Worm (Caenorhabditis elegans) whole organism, L1 larva: ENCODE data around the gene lgc-25.
A peak's percentile ranks its signal among the peaks of the same experiment; 100 is the strongest.

Source experiments
- C16A3.4 ChIP-seq: fragments of 150-350 bp; optimal IDR thresholded peaks from 2 replicates; lab custom pipeline; 2014; ENCODE audit warnings: missing biosample characterization, missing genetic modification characterization
- alr-1 ChIP-seq: fragments of 200-800 bp; sonication (Bioruptor generic); optimal IDR thresholded peaks from 2 replicates; lab custom pipeline; 2018; ENCODE audit warnings: borderline replicate concordance, mild to moderate bottlenecking, missing genetic modification characterization, missing compliant biosample characterization
- ama-1 ChIP-seq: fragments of 150-350 bp; optimal IDR thresholded peaks from 2 replicates; lab custom pipeline; 2014
- ceh-63 ChIP-seq: fragments of 200-800 bp; sonication (Bioruptor generic); optimal IDR thresholded peaks from 2 replicates; lab custom pipeline; 2018; ENCODE audit warnings: mild to moderate bottlenecking, missing genetic modification characterization, missing compliant biosample characterization
- ceh-8 ChIP-seq: fragments of 200-800 bp; sonication (Bioruptor generic); optimal IDR thresholded peaks from 2 replicates; lab custom pipeline; 2018; ENCODE audit warnings: mild to moderate bottlenecking, missing genetic modification characterization, moderate library complexity, missing compliant biosample characterization
- ces-1 ChIP-seq: fragments of 150-350 bp; optimal IDR thresholded peaks from 2 replicates; lab custom pipeline; 2014; ENCODE audit warnings: missing biosample characterization, missing genetic modification reagents, missing genetic modification characterization
- dsc-1 ChIP-seq: sonication (generic microtip); optimal IDR thresholded peaks from 2 replicates; lab custom pipeline; 2016; ENCODE audit warnings: mild to moderate bottlenecking, missing genetic modification characterization, missing compliant biosample characterization
- efl-1 ChIP-seq, 4 experiments: fragments of 150-350 bp; optimal IDR thresholded peaks in 3 of 4; peaks in 1 of 4; 1 replicate in 1 of 4; 2 replicates in 3 of 4; lab custom pipeline; 2014; ENCODE audit warnings: missing biosample characterization in 2 of 4, missing genetic modification characterization in 2 of 4, missing genetic modification reagents in 2 of 4
- efl-3 ChIP-seq: fragments of 200-800 bp; sonication (Bioruptor generic); optimal IDR thresholded peaks from 2 replicates; lab custom pipeline; 2018; ENCODE audit warnings: mild to moderate bottlenecking, missing genetic modification characterization, missing compliant biosample characterization
- egl-27 ChIP-seq, 2 experiments: fragments of 150-350 bp in 1 of 2; sonication (generic microtip); optimal IDR thresholded peaks; 3 replicates each; lab custom pipeline; 2017 to 2018; ENCODE audit warnings: missing biosample characterization in 2 of 2, missing genetic modification characterization in 2 of 2, missing genetic modification reagents in 2 of 2
- elt-2 ChIP-seq: sonication (generic microtip); optimal IDR thresholded peaks from 2 replicates; lab custom pipeline; 2016; ENCODE audit warnings: missing genetic modification characterization, mild to moderate bottlenecking, inconsistent platforms, missing compliant biosample characterization, missing genetic modification reagents
- elt-3 ChIP-seq, 6 experiments: fragments of 150-350 bp in 1 of 6; sonication (generic microtip); optimal IDR thresholded peaks; 2 replicates each; lab custom pipeline; 2017 to 2018; ENCODE audit warnings: missing biosample characterization in 6 of 6, missing genetic modification characterization in 6 of 6, inconsistent platforms in 1 of 6
- ets-5 ChIP-seq: fragments of 200-800 bp; sonication (Bioruptor generic); IDR thresholded peaks from 2 replicates; pipeline ENCODE4 v1.3.6; 2022; ENCODE audit warnings: missing genetic modification characterization, missing compliant biosample characterization
- fkh-10 ChIP-seq: sonication (generic microtip); optimal IDR thresholded peaks from 2 replicates; lab custom pipeline; 2017; ENCODE audit warnings: missing biosample characterization, missing genetic modification reagents, missing genetic modification characterization
- fkh-4 ChIP-seq: sonication (generic microtip); optimal IDR thresholded peaks from 2 replicates; lab custom pipeline; 2016; ENCODE audit warnings: missing compliant biosample characterization, missing genetic modification characterization, borderline replicate concordance
- hlh-17 ChIP-seq: fragments of 200-800 bp; sonication (Bioruptor generic); optimal IDR thresholded peaks from 2 replicates; lab custom pipeline; 2018; ENCODE audit warnings: missing genetic modification characterization, mild to moderate bottlenecking, missing compliant biosample characterization, moderate library complexity, borderline replicate concordance
- lin-14 ChIP-seq: fragments of 200-800 bp; sonication (Bioruptor generic); optimal IDR thresholded peaks from 2 replicates; lab custom pipeline; 2018; ENCODE audit warnings: mild to moderate bottlenecking, missing genetic modification characterization, moderate library complexity, missing compliant biosample characterization
- lin-35 ChIP-seq, 2 experiments: fragments of 150-350 bp; optimal IDR thresholded peaks; 2 replicates each; lab custom pipeline; 2014; ENCODE audit warnings: missing biosample characterization in 2 of 2, missing genetic modification characterization in 2 of 2, missing genetic modification reagents in 2 of 2
- mab-9 ChIP-seq: fragments of 200-800 bp; sonication (Bioruptor generic); IDR thresholded peaks from 2 replicates; pipeline ENCODE4 v1.3.6; 2022; ENCODE audit warnings: missing genetic modification reagents, missing genetic modification characterization, missing compliant biosample characterization
- mdl-1 ChIP-seq, 2 experiments: fragments of 150-350 bp; optimal IDR thresholded peaks; 2 replicates each; lab custom pipeline; 2014 to 2017; ENCODE audit warnings: missing biosample characterization in 2 of 2, missing genetic modification characterization in 2 of 2, inconsistent platforms in 1 of 2
- nhr-11 ChIP-seq: fragments of 150-350 bp; optimal IDR thresholded peaks from 2 replicates; lab custom pipeline; 2014; ENCODE audit warnings: missing biosample characterization, missing genetic modification characterization
- nhr-19 ChIP-seq: fragments of 200-800 bp; sonication (Bioruptor generic); conservative IDR thresholded peaks from 2 replicates; pipeline ENCODE4 v1.3.6; 2022; ENCODE audit warnings: missing genetic modification characterization, missing compliant biosample characterization
- nhr-20 ChIP-seq: sonication (generic microtip); optimal IDR thresholded peaks from 2 replicates; lab custom pipeline; 2016; ENCODE audit warnings: mild to moderate bottlenecking, missing genetic modification characterization, missing compliant biosample characterization
- nhr-237 ChIP-seq: fragments of 150-350 bp; optimal IDR thresholded peaks from 2 replicates; lab custom pipeline; 2014; ENCODE audit warnings: missing biosample characterization, missing genetic modification characterization
- nhr-47 ChIP-seq: sonication (generic microtip); optimal IDR thresholded peaks from 2 replicates; lab custom pipeline; 2016; ENCODE audit warnings: mild to moderate bottlenecking, missing genetic modification characterization, moderate library complexity, missing compliant biosample characterization
- nhr-90 ChIP-seq: sonication (generic microtip); optimal IDR thresholded peaks from 2 replicates; lab custom pipeline; 2016; ENCODE audit warnings: mild to moderate bottlenecking, missing genetic modification characterization, missing compliant biosample characterization; ENCODE audit not compliant: poor library complexity
- pqm-1 ChIP-seq: sonication (generic microtip); optimal IDR thresholded peaks from 3 replicates; lab custom pipeline; 2017; ENCODE audit warnings: missing biosample characterization, missing genetic modification characterization
- rnt-1 ChIP-seq: sonication (generic microtip); optimal IDR thresholded peaks from 2 replicates; lab custom pipeline; 2016; ENCODE audit warnings: mild to moderate bottlenecking, missing genetic modification characterization, moderate library complexity, missing compliant biosample characterization
- skn-1 ChIP-seq: fragments of 150-350 bp; optimal IDR thresholded peaks from 2 replicates; lab custom pipeline; 2014; ENCODE audit warnings: missing biosample characterization, missing genetic modification characterization
- snu-23 ChIP-seq: sonication (generic microtip); optimal IDR thresholded peaks from 2 replicates; lab custom pipeline; 2016; ENCODE audit warnings: missing genetic modification characterization, missing compliant biosample characterization
- sox-4 ChIP-seq: sonication (generic microtip); optimal IDR thresholded peaks from 2 replicates; lab custom pipeline; 2016; ENCODE audit warnings: missing genetic modification characterization, missing compliant biosample characterization
- sptf-1 ChIP-seq: fragments of 150-350 bp; optimal IDR thresholded peaks from 2 replicates; lab custom pipeline; 2014; ENCODE audit warnings: missing biosample characterization, missing genetic modification characterization
- sup-37 ChIP-seq: fragments of 200-800 bp; sonication (Bioruptor generic); optimal IDR thresholded peaks from 2 replicates; lab custom pipeline; 2018; ENCODE audit warnings: mild to moderate bottlenecking, missing genetic modification characterization, missing compliant biosample characterization
- tbx-2 ChIP-seq: sonication (generic microtip); optimal IDR thresholded peaks from 2 replicates; lab custom pipeline; 2016; ENCODE audit warnings: missing genetic modification characterization, missing compliant biosample characterization
- unc-86 ChIP-seq: sonication (generic microtip); optimal IDR thresholded peaks from 2 replicates; lab custom pipeline; 2016; ENCODE audit warnings: missing genetic modification characterization, missing compliant biosample characterization
- vab-15 ChIP-seq: sonication (generic microtip); optimal IDR thresholded peaks from 2 replicates; lab custom pipeline; 2017; ENCODE audit warnings: missing genotype, mild to moderate bottlenecking, missing genetic modification characterization, missing compliant biosample characterization
- xbp-1 ChIP-seq: sonication (generic microtip); optimal IDR thresholded peaks from 2 replicates; lab custom pipeline; 2016; ENCODE audit warnings: missing genetic modification characterization, missing compliant biosample characterization
- ztf-11 ChIP-seq, 2 experiments: sonication (generic microtip); optimal IDR thresholded peaks; 2 replicates each; lab custom pipeline; 2016 to 2017; ENCODE audit warnings: missing genetic modification characterization in 2 of 2, missing biosample characterization in 1 of 2, missing compliant biosample characterization in 1 of 2

Gene lgc-25

DNA sequence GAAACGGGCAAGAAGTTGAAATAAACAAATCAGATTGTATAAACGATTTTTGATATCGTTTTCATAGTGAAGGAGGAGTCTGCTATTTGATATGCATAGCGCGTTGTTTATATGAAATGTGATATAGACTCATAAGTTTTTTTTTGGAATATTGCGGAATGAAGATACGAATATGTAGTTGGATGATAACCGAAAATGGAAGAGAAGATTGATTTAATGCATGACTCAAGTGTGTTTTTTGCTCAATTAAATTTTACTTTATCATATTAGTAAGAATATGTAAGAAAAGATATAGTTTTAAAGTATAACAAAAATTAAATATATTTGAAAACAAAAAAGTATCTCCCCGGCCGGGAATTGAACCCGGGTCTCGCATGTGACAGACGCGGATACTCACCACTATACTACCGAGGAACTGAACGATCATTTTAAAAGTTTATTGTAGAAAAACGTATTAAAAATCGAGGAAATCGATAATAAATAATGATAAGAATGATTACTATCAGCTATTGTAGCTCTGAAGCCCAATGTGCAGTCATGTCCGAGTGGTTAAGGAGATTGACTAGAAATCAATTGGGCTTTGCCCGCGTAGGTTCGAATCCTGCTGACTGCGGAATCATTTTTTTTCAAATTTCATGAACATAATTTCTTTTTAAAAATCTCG, at the start of gene lgc-25:
Gene lgc-25 (minus strand): TSS at position 51 of the 664 bp plus-strand sequence.
- TF ChIP-seq skn-1 (no peak), nhr-19 (GFP tag; lab: Robert Waterston, UW) (no peak), ama-1 (no peak), nhr-237 (tag; lab: Kevin White, UChicago) (no peak), snu-23 (GFP tag; lab: Kevin White, UChicago) (peak; percentile 24), tbx-2 (no peak), nhr-90 (tag; lab: Kevin White, UChicago) (peak; percentile 72), unc-86 (tag; lab: Kevin White, UChicago) (no peak), fkh-10 (GFP tag; lab: Kevin White, UChicago) (no peak), ces-1 (GFP tag; lab: Kevin White, UChicago) (no peak), mdl-1 (tag; optimal IDR thresholded peaks at IDR 0.05; lab: Kevin White, UChicago) (no peak), ztf-11 (tag; optimal IDR thresholded peaks at IDR 0.05; lab: Kevin White, UChicago) (no peak), nhr-47 (peak; percentile 16), sox-4 (tag; lab: Kevin White, UChicago) (no peak), hlh-17 (no peak), sptf-1 (tag; lab: Kevin White, UChicago) (no peak), nhr-20 (peak; percentile 35), lin-35 (GFP tag; optimal IDR thresholded peaks at IDR 0.05; lab: Kevin White, UChicago) (peak in 1 of 2 experiments; percentile 49), sup-37 (GFP tag; lab: Kevin White, UChicago) (no peak), rnt-1 (tag; lab: Kevin White, UChicago) (no peak), efl-3 (GFP tag; lab: Kevin White, UChicago) (no peak), ceh-63 (GFP tag; lab: Kevin White, UChicago) (no peak), elt-2 (tag; lab: Kevin White, UChicago) (peak; percentile 20), egl-27 (tag; optimal IDR thresholded peaks at IDR 0.05; lab: Kevin White, UChicago) (no peak), ets-5 (GFP tag; lab: Robert Waterston, UW) (no peak), mab-9 (GFP tag; lab: Robert Waterston, UW) (no peak), elt-3 (tag; optimal IDR thresholded peaks at IDR 0.05; lab: Kevin White, UChicago) (peak in 1 of 6 experiments; percentile 14)

DNA sequence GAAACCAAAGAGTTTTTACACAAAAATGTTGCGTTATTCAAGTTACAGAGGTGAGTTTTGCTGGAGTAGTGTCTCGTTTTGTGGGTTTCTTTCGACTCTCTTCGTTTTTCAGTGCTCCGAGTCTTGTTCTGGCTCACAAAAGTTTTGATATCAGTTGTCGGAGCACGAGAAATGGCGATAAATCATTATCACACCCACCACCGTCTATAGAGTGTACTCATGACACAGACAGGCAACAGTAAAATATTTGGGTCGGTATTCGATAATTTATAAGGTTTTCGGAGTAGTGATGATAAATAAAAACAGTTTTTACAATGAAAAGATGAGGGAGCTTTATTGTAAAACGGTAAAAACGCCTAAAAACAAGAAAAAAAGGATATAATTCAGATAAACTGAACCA, 46.4 kb upstream of the lgc-25 start, which contains the start of gene ceh-37:
Gene ceh-37 (minus strand): TSS at position 59 of the 400 bp plus-strand sequence.
- TF ChIP-seq elt-2 (tag; lab: Kevin White, UChicago) (peak; percentile 78), xbp-1 (no peak), pqm-1 (tag; lab: Kevin White, UChicago) (peak; percentile 46)

DNA sequence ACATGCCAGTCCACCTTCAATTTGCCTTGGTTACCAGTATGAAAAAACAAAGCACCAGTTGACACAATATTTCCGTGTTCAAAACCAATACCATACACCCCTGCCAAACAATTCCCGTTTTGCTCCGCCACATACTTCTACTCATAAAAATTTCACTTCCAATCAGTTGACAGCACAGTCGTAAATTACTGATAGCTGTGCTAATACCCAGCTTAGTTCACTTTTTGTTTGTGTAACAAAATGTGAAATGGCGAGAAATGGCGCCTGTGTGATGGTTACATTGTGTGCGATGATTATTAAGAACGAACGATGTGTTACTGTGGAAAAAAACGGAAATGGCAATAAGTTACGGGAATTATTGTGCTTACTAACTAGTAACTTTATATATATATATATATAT, 44.8 kb upstream of the lgc-25 start:
- TF ChIP-seq ceh-8 (GFP tag; lab: Kevin White, UChicago) (no peak), efl-1 (optimal IDR thresholded peaks at IDR 0.05; lab: Kevin White, UChicago) (no peak), efl-1 (GFP tag; optimal IDR thresholded peaks at IDR 0.05 in 1 of 2; lab: Kevin White, UChicago) (peak in 1 of 2 experiments; percentile 44), vab-15 (tag; lab: Kevin White, UChicago) (no peak), C16A3.4 (no peak), alr-1 (no peak), lin-14 (GFP tag; lab: Kevin White, UChicago) (no peak), fkh-10 (GFP tag; lab: Kevin White, UChicago) (no peak), elt-2 (tag; lab: Kevin White, UChicago) (peak; percentile 49), fkh-4 (tag; lab: Kevin White, UChicago) (no peak), dsc-1 (tag; lab: Kevin White, UChicago) (no peak), nhr-11 (tag; lab: Kevin White, UChicago) (no peak), efl-3 (GFP tag; lab: Kevin White, UChicago) (no peak), lin-35 (GFP tag; optimal IDR thresholded peaks at IDR 0.05; lab: Kevin White, UChicago) (peak in 1 of 2 experiments; percentile 16), skn-1 (no peak), tbx-2 (no peak), unc-86 (tag; lab: Kevin White, UChicago) (no peak), nhr-47 (no peak), ztf-11 (tag; optimal IDR thresholded peaks at IDR 0.05; lab: Kevin White, UChicago) (no peak), egl-27 (tag; optimal IDR thresholded peaks at IDR 0.05; lab: Kevin White, UChicago) (no peak)
